Fruit fly (Drosophila melanogaster): Measurements from ENCODE around the gene CG7394.

The CG7394 gene

DNA sequence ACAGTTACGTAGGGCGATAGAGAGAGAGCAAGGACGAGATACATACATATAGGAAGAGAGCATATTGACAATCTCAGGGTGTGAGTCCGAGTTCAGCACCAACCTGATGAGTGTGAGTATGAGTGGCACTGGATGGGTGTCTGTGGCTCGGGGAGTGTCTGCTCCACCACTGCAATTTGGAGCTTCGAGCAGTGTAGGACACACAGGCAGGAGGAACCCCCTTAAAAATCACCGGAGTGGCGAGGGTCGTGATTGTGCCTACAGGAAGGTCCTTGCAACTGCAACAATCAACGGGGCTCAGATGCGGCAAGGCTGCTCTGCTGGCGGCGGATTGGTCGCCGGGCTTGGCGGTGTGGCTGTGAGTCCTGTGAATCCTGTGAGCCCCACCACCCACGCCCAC is 30.0 kb downstream of the CG7394 start:
- TF ChIP-seq Ets98B (GFP tag; IDR thresholded peaks at IDR 0.05) (no peak), CG8159 (tag; optimal IDR thresholded peaks at IDR 0.05) (no peak), CG4496 (GFP tag; IDR thresholded peaks at IDR 0.05) (no peak), EcR (GFP tag; optimal IDR thresholded peaks at IDR 0.05) (no peak), CG13204 (GFP tag; optimal IDR thresholded peaks at IDR 0.05) (peak; percentile 52)

dm6 chr3L:11593778-11594177 is 32.0 kb downstream of the CG7394 start:
- TF ChIP-seq CG4496 (GFP tag; IDR thresholded peaks at IDR 0.05), result peak; percentile 55
- no peak for TF ChIP-seq D1 (tag; optimal IDR thresholded peaks at IDR 0.05)
- TF ChIP-seq CG12605 (GFP tag; IDR thresholded peaks at IDR 0.05), result no peak
- no peak for TF ChIP-seq rn (GFP tag; IDR thresholded peaks at IDR 0.05)
- peak; percentile 3 for TF ChIP-seq Pif1B (GFP tag; optimal IDR thresholded peaks at IDR 0.05)
- TF ChIP-seq CG17806 (tag; optimal IDR thresholded peaks at IDR 0.05), result peak; percentile 35
- no peak for TF ChIP-seq CG13204 (GFP tag; optimal IDR thresholded peaks at IDR 0.05)
- peak; percentile 86 for TF ChIP-seq CG8159 (tag; optimal IDR thresholded peaks at IDR 0.05)
- TF ChIP-seq CG8301 (tag; optimal IDR thresholded peaks at IDR 0.05), result peak; percentile 27
- TF ChIP-seq CG9948 (tag; optimal IDR thresholded peaks at IDR 0.05), result peak; percentile 40
- TF ChIP-seq CG15710 (tag; optimal IDR thresholded peaks at IDR 0.05), result peak; percentile 46
- TF ChIP-seq CG10348 (GFP tag; IDR thresholded peaks at IDR 0.05), result no peak
- TF ChIP-seq CG34367 (tag; optimal IDR thresholded peaks at IDR 0.05), result peak; percentile 23
- TF ChIP-seq Snoo (tag; optimal IDR thresholded peaks at IDR 0.05), result no peak
- TF ChIP-seq Pif1A (GFP tag; optimal IDR thresholded peaks at IDR 0.05), result no peak
- TF ChIP-seq fd96Ca (GFP tag; IDR thresholded peaks at IDR 0.05), result no peak
- peak; percentile 61 for TF ChIP-seq CG32121 (GFP tag; IDR thresholded peaks at IDR 0.05)
- TF ChIP-seq CG14655 (GFP tag; optimal IDR thresholded peaks at IDR 0.05), result peak; percentile 35
- TF ChIP-seq EcR (GFP tag; optimal IDR thresholded peaks at IDR 0.05), result no peak
- TF ChIP-seq gl (tag; optimal IDR thresholded peaks at IDR 0.05), result no peak
- TF ChIP-seq Ets98B (GFP tag; IDR thresholded peaks at IDR 0.05), result peak; percentile 28; the same call in 1 of the 2 replicates

DNA sequence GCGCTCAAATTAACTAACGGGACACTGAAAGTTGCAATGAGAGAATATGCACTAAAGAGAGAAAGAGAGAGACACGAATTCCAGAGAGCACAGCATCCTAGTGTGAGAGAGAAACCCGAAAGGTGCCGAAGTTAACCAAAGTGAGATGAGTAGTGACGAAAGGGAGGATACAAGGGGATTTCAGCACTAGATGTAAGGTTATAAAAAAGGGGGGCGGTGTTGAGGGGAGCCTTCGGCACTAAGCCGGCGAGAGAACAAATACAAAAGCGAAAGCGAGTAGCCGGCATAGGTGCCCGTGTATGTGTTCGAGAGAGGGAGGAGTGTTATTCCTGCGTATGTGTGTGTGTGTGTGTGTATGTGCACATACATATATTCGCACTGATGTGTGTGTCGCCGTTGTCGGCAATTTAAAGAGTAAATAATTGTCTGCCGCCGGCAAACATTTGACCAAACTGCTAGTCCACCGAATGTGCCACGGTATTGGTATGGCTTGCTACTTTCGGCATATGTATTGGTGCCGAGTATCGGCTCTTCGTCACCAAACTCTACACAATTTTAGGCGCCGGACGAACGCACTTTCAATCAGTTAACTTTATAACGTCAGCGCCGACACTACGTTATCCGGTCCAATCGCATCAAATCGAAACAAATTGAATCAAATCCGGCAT is 34.9 kb downstream of the CG7394 start, which contains the start of gene CG7368:
TSS of gene CG7368 (plus strand) at position 618 of the 668 bp plus-strand sequence.
- no peak for TF ChIP-seq gl (tag; optimal IDR thresholded peaks at IDR 0.05)
- TF ChIP-seq CG13204 (GFP tag; optimal IDR thresholded peaks at IDR 0.05), result peak; percentile 14
- TF ChIP-seq CG8301 (tag; optimal IDR thresholded peaks at IDR 0.05), result no peak
- no peak for TF ChIP-seq CG8159 (tag; optimal IDR thresholded peaks at IDR 0.05)

dm6 chr3L:11599255-11599654 is 37.5 kb downstream of the CG7394 start:
- TF ChIP-seq CG32121 (GFP tag; IDR thresholded peaks at IDR 0.05) (no peak), CG17806 (tag; optimal IDR thresholded peaks at IDR 0.05) (peak; percentile 34), CG34367 (tag; optimal IDR thresholded peaks at IDR 0.05) (peak; percentile 18), CG10348 (GFP tag; IDR thresholded peaks at IDR 0.05) (no peak), CG4496 (GFP tag; IDR thresholded peaks at IDR 0.05) (0 out of 3 replicates have a peak, but pooled peaks have one; percentile 22), CG14655 (GFP tag; optimal IDR thresholded peaks at IDR 0.05) (peak; percentile 18), gl (tag; optimal IDR thresholded peaks at IDR 0.05) (no peak), Snoo (tag; optimal IDR thresholded peaks at IDR 0.05) (peak; percentile 22), CG13204 (GFP tag; optimal IDR thresholded peaks at IDR 0.05) (peak; percentile 29), fd96Ca (GFP tag; IDR thresholded peaks at IDR 0.05) (no peak), CG8301 (tag; optimal IDR thresholded peaks at IDR 0.05) (no peak), rn (GFP tag; IDR thresholded peaks at IDR 0.05) (no peak), Pif1A (GFP tag; optimal IDR thresholded peaks at IDR 0.05) (no peak), Ets98B (GFP tag; IDR thresholded peaks at IDR 0.05) (no peak), CG12605 (GFP tag; IDR thresholded peaks at IDR 0.05) (no peak), D1 (tag; optimal IDR thresholded peaks at IDR 0.05) (no peak), Pif1B (GFP tag; optimal IDR thresholded peaks at IDR 0.05) (peak; percentile 2), CG9948 (tag; optimal IDR thresholded peaks at IDR 0.05) (peak; percentile 38), CG8159 (tag; optimal IDR thresholded peaks at IDR 0.05) (peak; percentile 52), CG15710 (tag; optimal IDR thresholded peaks at IDR 0.05) (peak; percentile 61), EcR (GFP tag; optimal IDR thresholded peaks at IDR 0.05) (peak; percentile 52)

DNA sequence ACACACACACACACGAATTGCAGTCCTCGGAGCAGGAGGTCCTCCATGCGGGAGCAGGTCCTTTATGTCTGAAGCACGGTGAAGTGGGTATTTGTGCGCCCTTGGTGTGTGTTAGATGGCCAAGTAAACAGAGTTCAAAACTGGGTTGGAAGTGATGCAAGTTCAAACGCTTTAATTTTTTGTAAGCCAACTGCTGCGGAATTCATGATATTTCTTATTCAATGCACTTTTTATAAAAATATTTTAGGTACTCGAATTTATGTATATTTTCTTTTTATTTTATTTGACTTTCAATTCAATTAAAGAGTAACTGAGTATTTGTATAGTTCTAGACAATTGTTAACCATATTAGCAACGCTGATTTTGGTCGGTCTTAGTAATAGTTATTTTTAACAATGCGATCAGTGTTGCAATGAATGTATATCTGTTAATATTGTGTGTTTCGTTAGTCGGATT is 38.2 kb downstream of the CG7394 start, which contains the start of the genes CG14137 and CG46394:
TSS of gene CG14137 (minus strand) at position 101 of the 456 bp plus-strand sequence.
TSS of gene CG46394 (plus strand) at position 406 of the 456 bp plus-strand sequence.
- TF ChIP-seq Ets98B (GFP tag; IDR thresholded peaks at IDR 0.05) (no peak), CG10348 (GFP tag; IDR thresholded peaks at IDR 0.05) (no peak), fd96Ca (GFP tag; IDR thresholded peaks at IDR 0.05) (no peak), gl (tag; optimal IDR thresholded peaks at IDR 0.05) (no peak), CG8159 (tag; optimal IDR thresholded peaks at IDR 0.05) (no peak), Pif1A (GFP tag; optimal IDR thresholded peaks at IDR 0.05) (no peak), CG32121 (GFP tag; IDR thresholded peaks at IDR 0.05) (no peak), CG13204 (GFP tag; optimal IDR thresholded peaks at IDR 0.05) (no peak), CG15710 (tag; optimal IDR thresholded peaks at IDR 0.05) (no peak), CG17806 (tag; optimal IDR thresholded peaks at IDR 0.05) (no peak), D1 (tag; optimal IDR thresholded peaks at IDR 0.05) (no peak), CG4496 (GFP tag; IDR thresholded peaks at IDR 0.05) (no peak), rn (GFP tag; IDR thresholded peaks at IDR 0.05) (no peak), CG8301 (tag; optimal IDR thresholded peaks at IDR 0.05) (no peak), CG14655 (GFP tag; optimal IDR thresholded peaks at IDR 0.05) (no peak)

DNA sequence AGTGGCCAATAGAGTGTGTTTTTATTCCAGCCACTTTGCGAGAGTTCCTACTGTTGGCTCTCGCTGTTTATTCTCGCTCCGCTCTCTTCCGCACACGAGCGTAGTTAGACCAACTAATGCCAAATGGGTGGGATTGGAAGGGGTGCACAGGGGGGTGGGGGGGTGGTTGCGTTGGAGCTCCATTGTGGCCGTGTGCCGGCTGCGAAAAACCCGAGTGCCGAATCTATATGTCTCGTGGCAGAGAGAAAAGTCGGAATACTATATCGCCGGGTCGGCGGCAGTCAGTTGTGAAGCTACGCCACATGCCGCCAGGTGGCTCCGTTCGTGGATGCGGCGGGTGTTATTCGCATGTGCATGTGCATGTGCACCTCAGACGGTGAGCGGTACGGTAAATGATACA is 39.3 kb downstream of the CG7394 start:
- TF ChIP-seq CG32121 (GFP tag; IDR thresholded peaks at IDR 0.05), result peak; percentile 28; the same call in 1 of the 2 replicates
- TF ChIP-seq Ets98B (GFP tag; IDR thresholded peaks at IDR 0.05), result 0 out of 2 replicates have a peak, but pooled peaks have one; percentile 8
- peak; percentile 44; the same call in 1 of the 3 replicates for TF ChIP-seq CG4496 (GFP tag; IDR thresholded peaks at IDR 0.05)
- no peak for TF ChIP-seq CG13204 (GFP tag; optimal IDR thresholded peaks at IDR 0.05)
- TF ChIP-seq Pif1A (GFP tag; optimal IDR thresholded peaks at IDR 0.05), result no peak
- TF ChIP-seq CG8159 (tag; optimal IDR thresholded peaks at IDR 0.05), result no peak
- TF ChIP-seq CG12605 (GFP tag; IDR thresholded peaks at IDR 0.05), result no peak
- 0 out of 3 replicates have a peak, but pooled peaks have one; percentile 16 for TF ChIP-seq fd96Ca (GFP tag; IDR thresholded peaks at IDR 0.05)
- no peak for TF ChIP-seq CG9948 (tag; optimal IDR thresholded peaks at IDR 0.05)
- TF ChIP-seq CG17806 (tag; optimal IDR thresholded peaks at IDR 0.05), result no peak
- TF ChIP-seq Snoo (tag; optimal IDR thresholded peaks at IDR 0.05), result no peak
- no peak for TF ChIP-seq CG8301 (tag; optimal IDR thresholded peaks at IDR 0.05)
